Fruit fly (Drosophila melanogaster) whole organism, pupa: ENCODE results near the gene Arfip.

Experiments used
- CG12605 ChIP-seq: fragments of 200-800 bp; sonication (Bioruptor generic); IDR thresholded peaks from 2 replicates; pipeline ENCODE4 v1.3.6; 2022; ENCODE audit warnings: missing biosample characterization, missing genetic modification characterization
- CG13204 ChIP-seq: fragments of 200-800 bp; sonication (Bioruptor generic); optimal IDR thresholded peaks from 2 replicates; lab custom pipeline; 2018; ENCODE audit warnings: missing biosample characterization, mild to moderate bottlenecking, missing genetic modification characterization, moderate library complexity
- CG15710 ChIP-seq: fragments of 200-800 bp; sonication (Bioruptor generic); optimal IDR thresholded peaks from 2 replicates; lab custom pipeline; 2018; ENCODE audit warnings: missing biosample characterization, mild to moderate bottlenecking, missing genetic modification characterization, moderate library complexity
- CG17806 ChIP-seq: fragments of 200-800 bp; sonication (Bioruptor generic); optimal IDR thresholded peaks from 2 replicates; lab custom pipeline; 2018; ENCODE audit warnings: missing biosample characterization, mild to moderate bottlenecking, missing genetic modification characterization, moderate library complexity
- CG8159 ChIP-seq: fragments of 200-800 bp; sonication (Bioruptor generic); optimal IDR thresholded peaks from 3 replicates; lab custom pipeline; 2018; ENCODE audit warnings: missing biosample characterization, mild to moderate bottlenecking, missing genetic modification characterization, moderate library complexity
- CG9948 ChIP-seq: fragments of 200-800 bp; sonication (Bioruptor generic); optimal IDR thresholded peaks from 2 replicates; lab custom pipeline; 2018; ENCODE audit warnings: missing biosample characterization, mild to moderate bottlenecking, missing genetic modification characterization, moderate library complexity
- EcR ChIP-seq: fragments of 200-800 bp; sonication (Bioruptor generic); optimal IDR thresholded peaks from 3 replicates; lab custom pipeline; 2019; ENCODE audit warnings: missing biosample characterization, missing genetic modification characterization, mild to moderate bottlenecking, moderate library complexity, missing genetic modification reagents
- Ets98B ChIP-seq: fragments of 200-800 bp; sonication (Bioruptor generic); IDR thresholded peaks from 2 replicates; pipeline ENCODE4 v1.3.6; 2022; ENCODE audit warnings: missing biosample characterization, missing genetic modification characterization
- Pif1B ChIP-seq: fragments of 200-800 bp; sonication (Bioruptor generic); optimal IDR thresholded peaks from 3 replicates; lab custom pipeline; 2016; ENCODE audit warnings: missing biosample characterization, missing genetic modification characterization
- Snoo ChIP-seq: fragments of 200-800 bp; sonication (Bioruptor generic); optimal IDR thresholded peaks from 3 replicates; lab custom pipeline; 2017; ENCODE audit warnings: missing biosample characterization, mild to moderate bottlenecking, missing genetic modification characterization, inconsistent platforms
- fd96Ca ChIP-seq: fragments of 200-800 bp; sonication (Bioruptor generic); IDR thresholded peaks from 3 replicates; pipeline ENCODE4 v1.3.6; 2022; ENCODE audit warnings: missing biosample characterization, missing genetic modification characterization
- gl ChIP-seq: fragments of 200-800 bp; sonication (Bioruptor generic); optimal IDR thresholded peaks from 2 replicates; lab custom pipeline; 2018; ENCODE audit warnings: missing biosample characterization, mild to moderate bottlenecking, missing genetic modification characterization
- rn ChIP-seq: fragments of 200-800 bp; sonication (Bioruptor generic); IDR thresholded peaks from 2 replicates; pipeline ENCODE4 v1.3.6; 2022; ENCODE audit warnings: missing biosample characterization, missing genetic modification characterization

DNA sequence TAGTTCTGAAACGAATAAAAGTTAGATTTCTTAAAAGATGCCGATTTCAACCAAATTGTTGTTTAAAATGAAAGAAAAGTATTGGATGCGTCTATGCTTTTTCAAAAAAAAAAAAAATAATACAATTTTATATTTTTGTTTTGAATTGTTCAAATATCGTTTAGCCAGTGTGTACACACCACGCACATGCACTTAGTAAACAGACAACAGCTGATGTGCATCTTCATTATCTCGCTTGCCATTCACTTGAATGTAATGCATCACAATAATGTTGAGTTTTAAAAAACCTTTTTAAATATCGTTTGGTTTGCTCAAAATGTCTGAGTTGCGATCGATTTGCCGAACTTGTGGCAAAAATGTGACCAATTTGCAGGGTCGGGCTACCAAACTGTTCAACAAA is 1.2 kb upstream of the Arfip start, which contains the start of gene CG31441:
- no peak for TF ChIP-seq CG17806 (tag; lab: Kevin White, UChicago)
- no peak for TF ChIP-seq Snoo (tag; lab: Kevin White, UChicago)
- TF ChIP-seq EcR (GFP tag; lab: Kevin White, UChicago), result no peak
- no peak for TF ChIP-seq CG13204
- no peak for TF ChIP-seq rn (GFP tag; lab: Robert Waterston, UW)
- no peak for TF ChIP-seq Ets98B (GFP tag; lab: Robert Waterston, UW)
- no peak for TF ChIP-seq CG15710 (tag; lab: Kevin White, UChicago)
- no peak for TF ChIP-seq Pif1B (GFP tag; lab: Kevin White, UChicago)
- TF ChIP-seq CG12605 (GFP tag; lab: Robert Waterston, UW), result no peak
- no peak for TF ChIP-seq gl (tag; lab: Kevin White, UChicago)
- no peak for TF ChIP-seq CG9948 (tag; lab: Kevin White, UChicago)
- TF ChIP-seq CG8159 (tag; lab: Kevin White, UChicago), result no peak
- no peak for TF ChIP-seq fd96Ca (GFP tag; lab: Robert Waterston, UW)
